Fruit fly (Drosophila melanogaster) whole organism, embryonic: ENCODE measurements around the gene Pcyt1.

Source experiments
- ATbp ChIP-seq: fragments of 200-800 bp; sonication (Bioruptor generic); optimal IDR thresholded peaks from 2 replicates; lab custom pipeline; 2017; ENCODE audit warnings: missing biosample characterization, mild to moderate bottlenecking, missing genetic modification characterization, missing genetic modification reagents
- C15 ChIP-seq: fragments of 200-800 bp; sonication (Bioruptor generic); IDR thresholded peaks from 3 replicates; pipeline ENCODE4 v1.3.6; 2022; ENCODE audit warnings: missing biosample characterization, missing genetic modification characterization
- CG10209 ChIP-seq: fragments of 200-800 bp; sonication (Bioruptor generic); optimal IDR thresholded peaks from 3 replicates; lab custom pipeline; 2017; ENCODE audit warnings: missing biosample characterization, mild to moderate bottlenecking, missing genetic modification characterization, missing genetic modification reagents
- CG1024 ChIP-seq: fragments of 200-800 bp; sonication (Bioruptor generic); IDR thresholded peaks from 2 replicates; pipeline ENCODE4 v1.3.6; 2022; ENCODE audit warnings: missing biosample characterization, missing genetic modification characterization
- CG10543 ChIP-seq: fragments of 200-800 bp; sonication (Bioruptor generic); optimal IDR thresholded peaks from 3 replicates; lab custom pipeline; 2017; ENCODE audit warnings: missing biosample characterization, mild to moderate bottlenecking, missing genetic modification characterization, moderate library complexity
- CG11398 ChIP-seq: fragments of 200-800 bp; sonication (Bioruptor generic); optimal IDR thresholded peaks from 2 replicates; lab custom pipeline; 2016; ENCODE audit warnings: missing biosample characterization, missing genetic modification characterization
- CG12659 ChIP-seq: fragments of 200-800 bp; sonication (Bioruptor generic); optimal IDR thresholded peaks from 3 replicates; lab custom pipeline; 2017; ENCODE audit warnings: mild to moderate bottlenecking, missing biosample characterization, missing genetic modification reagents, missing genetic modification characterization
- CG12769 ChIP-seq: fragments of 200-800 bp; sonication (Bioruptor generic); optimal IDR thresholded peaks from 2 replicates; lab custom pipeline; 2019; ENCODE audit warnings: missing biosample characterization, mild to moderate bottlenecking, missing genetic modification characterization, moderate library complexity
- CG14050 ChIP-seq: fragments of 200-800 bp; sonication (Bioruptor generic); IDR thresholded peaks from 3 replicates; pipeline ENCODE4 v1.3.6; 2022; ENCODE audit warnings: missing biosample characterization, missing genetic modification characterization
- CG15601 ChIP-seq: fragments of 200-800 bp; sonication (Bioruptor generic); optimal IDR thresholded peaks from 3 replicates; lab custom pipeline; 2019; ENCODE audit warnings: missing biosample characterization, mild to moderate bottlenecking, missing genetic modification characterization, moderate library complexity
- CG16813 ChIP-seq: fragments of 200-800 bp; sonication (Bioruptor generic); IDR thresholded peaks from 3 replicates; pipeline ENCODE4 v1.3.6; 2022; ENCODE audit warnings: missing biosample characterization, missing genetic modification characterization; ENCODE audit not compliant: partially characterized antibody
- CG2120 ChIP-seq: fragments of 200-800 bp; sonication (Bioruptor generic); optimal IDR thresholded peaks from 3 replicates; lab custom pipeline; 2016; ENCODE audit warnings: missing biosample characterization, missing genetic modification characterization
- CG2712 ChIP-seq: fragments of 200-800 bp; optimal IDR thresholded peaks from 3 replicates; lab custom pipeline; 2019; ENCODE audit warnings: missing biosample characterization, mild to moderate bottlenecking, missing genetic modification characterization, moderate library complexity
- CG4707 ChIP-seq: fragments of 200-800 bp; sonication (Bioruptor generic); optimal IDR thresholded peaks from 2 replicates; lab custom pipeline; 2018; ENCODE audit warnings: missing biosample characterization, mild to moderate bottlenecking, missing genetic modification characterization, moderate library complexity
- CG6791 ChIP-seq: fragments of 200-800 bp; sonication (Bioruptor generic); IDR thresholded peaks from 3 replicates; pipeline ENCODE4 v1.3.6; 2022; ENCODE audit warnings: missing biosample characterization, missing genetic modification characterization; ENCODE audit not compliant: partially characterized antibody
- CG6854 ChIP-seq: fragments of 200-800 bp; sonication (Bioruptor generic); optimal IDR thresholded peaks from 3 replicates; lab custom pipeline; 2017; ENCODE audit warnings: missing biosample characterization, mild to moderate bottlenecking, missing genetic modification characterization
- CG8290 ChIP-seq, 3 experiments: fragments of 200-800 bp; sonication (Bioruptor generic); optimal IDR thresholded peaks; 2 replicates each; lab custom pipeline; 2016 to 2019; ENCODE audit warnings: missing biosample characterization in 3 of 3, missing genetic modification characterization in 3 of 3, mild to moderate bottlenecking in 2 of 3, moderate library complexity in 1 of 3
- CG8765 ChIP-seq: fragments of 200-800 bp; sonication (Bioruptor generic); IDR thresholded peaks from 2 replicates; pipeline ENCODE4 v1.3.6; 2022; ENCODE audit warnings: missing biosample characterization, missing genetic modification characterization
- CoRest ChIP-seq: fragments of 200-800 bp; sonication (Bioruptor generic); optimal IDR thresholded peaks from 3 replicates; lab custom pipeline; 2018; ENCODE audit warnings: missing biosample characterization, mild to moderate bottlenecking, missing genetic modification characterization, moderate library complexity
- Hr3 ChIP-seq: fragments of 200-800 bp; sonication (Bioruptor generic); optimal IDR thresholded peaks from 3 replicates; lab custom pipeline; 2016; ENCODE audit warnings: missing biosample characterization, missing genetic modification characterization
- Hr39 ChIP-seq: fragments of >200 bp; optimal IDR thresholded peaks from 2 replicates; lab custom pipeline; 2017
- Hsf ChIP-seq: fragments of 200-800 bp; sonication (Bioruptor generic); optimal IDR thresholded peaks from 3 replicates; lab custom pipeline; 2016; ENCODE audit warnings: missing biosample characterization, missing genetic modification characterization
- Kr ChIP-seq: fragments of 200-800 bp; sonication (Bioruptor generic); optimal IDR thresholded peaks from 2 replicates; lab custom pipeline; 2017; ENCODE audit warnings: missing biosample characterization, mild to moderate bottlenecking, missing genetic modification characterization
- Max ChIP-seq: fragments of 200-800 bp; sonication (Bioruptor generic); optimal IDR thresholded peaks from 2 replicates; lab custom pipeline; 2016; ENCODE audit warnings: missing biosample characterization, mild to moderate bottlenecking, missing genetic modification characterization
- NFAT ChIP-seq: fragments of 200-800 bp; sonication (Bioruptor generic); IDR thresholded peaks from 2 replicates; pipeline ENCODE4 v1.3.6; 2022; ENCODE audit warnings: missing biosample characterization, missing genetic modification characterization
- NfI ChIP-seq: fragments of 200-800 bp; sonication (Bioruptor generic); optimal IDR thresholded peaks from 3 replicates; lab custom pipeline; 2018; ENCODE audit warnings: missing biosample characterization, mild to moderate bottlenecking, missing genetic modification characterization, moderate library complexity
- Oli ChIP-seq: fragments of 200-800 bp; sonication (Bioruptor generic); optimal IDR thresholded peaks from 2 replicates; lab custom pipeline; 2018; ENCODE audit warnings: missing biosample characterization, mild to moderate bottlenecking, missing genetic modification characterization, moderate library complexity
- Six4 ChIP-seq: fragments of 200-800 bp; sonication (Bioruptor generic); optimal IDR thresholded peaks from 2 replicates; lab custom pipeline; 2016; ENCODE audit warnings: missing biosample characterization, missing genetic modification characterization
- TFAM ChIP-seq: fragments of 200-800 bp; sonication (Bioruptor generic); optimal IDR thresholded peaks from 2 replicates; lab custom pipeline; 2017; ENCODE audit warnings: missing biosample characterization, missing genetic modification characterization, inconsistent platforms
- abd-A ChIP-seq: fragments of 200-800 bp; sonication (Bioruptor generic); optimal IDR thresholded peaks from 3 replicates; lab custom pipeline; 2019; ENCODE audit warnings: missing biosample characterization, mild to moderate bottlenecking, missing genetic modification characterization, moderate library complexity
- al ChIP-seq: fragments of 200-800 bp; sonication (Bioruptor generic); IDR thresholded peaks from 2 replicates; pipeline ENCODE4 v1.3.6; 2022; ENCODE audit warnings: missing biosample characterization, missing genetic modification characterization
- ems ChIP-seq: fragments of 200-800 bp; sonication (Bioruptor generic); optimal IDR thresholded peaks from 3 replicates; lab custom pipeline; 2016; ENCODE audit warnings: missing biosample characterization, missing genetic modification characterization
- fd102C ChIP-seq: fragments of 200-800 bp; sonication (Bioruptor generic); optimal IDR thresholded peaks from 2 replicates; lab custom pipeline; 2018; ENCODE audit warnings: missing biosample characterization, mild to moderate bottlenecking, missing genetic modification characterization, moderate library complexity
- grau ChIP-seq: fragments of 200-800 bp; optimal IDR thresholded peaks from 3 replicates; lab custom pipeline; 2019; ENCODE audit warnings: missing biosample characterization, mild to moderate bottlenecking, missing genetic modification characterization, moderate library complexity
- gsb ChIP-seq: fragments of 200-800 bp; sonication (Bioruptor generic); IDR thresholded peaks from 2 replicates; pipeline ENCODE4 v1.3.6; 2022; ENCODE audit warnings: missing biosample characterization, missing genetic modification characterization
- hkb ChIP-seq, 2 experiments: fragments of 200-800 bp in 1 of 2; fragments of >200 bp in 1 of 2; sonication (Bioruptor generic) in 1 of 2; IDR thresholded peaks in 1 of 2; optimal IDR thresholded peaks in 1 of 2; 2 replicates each; pipeline versions ENCODE4 v1.3.6 to Lab custom; 2017 to 2022; ENCODE audit warnings: missing biosample characterization in 1 of 2, missing genetic modification characterization in 1 of 2
- ind ChIP-seq: fragments of 200-800 bp; sonication (Bioruptor generic); optimal IDR thresholded peaks from 3 replicates; lab custom pipeline; 2016; ENCODE audit warnings: missing biosample characterization, missing genetic modification characterization
- lilli ChIP-seq: fragments of 200-800 bp; sonication (Bioruptor generic); optimal IDR thresholded peaks from 3 replicates; lab custom pipeline; 2016; ENCODE audit warnings: missing biosample characterization, missing genetic modification characterization
- lov ChIP-seq, 2 experiments: fragments of 200-800 bp in 1 of 2; fragments of >200 bp in 1 of 2; sonication (Bioruptor generic) in 1 of 2; IDR thresholded peaks in 1 of 2; optimal IDR thresholded peaks in 1 of 2; 2 replicates in 1 of 2; 3 replicates in 1 of 2; pipeline versions ENCODE4 v1.3.6 to Lab custom; 2017 to 2022; ENCODE audit warnings: missing biosample characterization in 1 of 2, missing genetic modification characterization in 1 of 2
- otp ChIP-seq: fragments of 200-800 bp; sonication (Bioruptor generic); IDR thresholded peaks from 3 replicates; pipeline ENCODE4, ENCODE4 v1.3.6; 2022; ENCODE audit warnings: missing biosample characterization, missing genetic modification characterization
- pros ChIP-seq: fragments of 200-800 bp; sonication (Bioruptor generic); optimal IDR thresholded peaks from 3 replicates; lab custom pipeline; 2019; ENCODE audit warnings: missing biosample characterization, mild to moderate bottlenecking, missing genetic modification characterization, moderate library complexity
- psq ChIP-seq: fragments of 200-800 bp; sonication (Bioruptor generic); optimal IDR thresholded peaks from 2 replicates; lab custom pipeline; 2017; ENCODE audit warnings: missing biosample characterization, missing genetic modification characterization
- pum ChIP-seq: fragments of 200-800 bp; sonication (Bioruptor generic); optimal IDR thresholded peaks from 2 replicates; lab custom pipeline; 2016; ENCODE audit warnings: missing biosample characterization, missing genetic modification characterization
- rib ChIP-seq: fragments of 200-800 bp; sonication (Bioruptor generic); IDR thresholded peaks from 2 replicates; pipeline ENCODE4 v1.3.6; 2022; ENCODE audit warnings: missing biosample characterization, missing genetic modification characterization
- sisA ChIP-seq: fragments of 200-800 bp; sonication (Bioruptor generic); IDR thresholded peaks from 2 replicates; pipeline ENCODE4 v1.3.6; 2022; ENCODE audit warnings: missing biosample characterization, missing genetic modification characterization
- ssp ChIP-seq: fragments of 200-800 bp; sonication (Bioruptor generic); IDR thresholded peaks from 2 replicates; pipeline ENCODE4 v1.3.6; 2022; ENCODE audit warnings: missing biosample characterization, missing genetic modification characterization
- tin ChIP-seq: fragments of 200-800 bp; sonication (Bioruptor generic); optimal IDR thresholded peaks from 3 replicates; lab custom pipeline; 2016; ENCODE audit warnings: missing biosample characterization, missing genetic modification characterization
- unpg ChIP-seq: fragments of 200-800 bp; sonication (Bioruptor generic); optimal IDR thresholded peaks from 3 replicates; lab custom pipeline; 2018; ENCODE audit warnings: missing biosample characterization, mild to moderate bottlenecking, missing genetic modification characterization, moderate library complexity

Pcyt1 gene

DNA sequence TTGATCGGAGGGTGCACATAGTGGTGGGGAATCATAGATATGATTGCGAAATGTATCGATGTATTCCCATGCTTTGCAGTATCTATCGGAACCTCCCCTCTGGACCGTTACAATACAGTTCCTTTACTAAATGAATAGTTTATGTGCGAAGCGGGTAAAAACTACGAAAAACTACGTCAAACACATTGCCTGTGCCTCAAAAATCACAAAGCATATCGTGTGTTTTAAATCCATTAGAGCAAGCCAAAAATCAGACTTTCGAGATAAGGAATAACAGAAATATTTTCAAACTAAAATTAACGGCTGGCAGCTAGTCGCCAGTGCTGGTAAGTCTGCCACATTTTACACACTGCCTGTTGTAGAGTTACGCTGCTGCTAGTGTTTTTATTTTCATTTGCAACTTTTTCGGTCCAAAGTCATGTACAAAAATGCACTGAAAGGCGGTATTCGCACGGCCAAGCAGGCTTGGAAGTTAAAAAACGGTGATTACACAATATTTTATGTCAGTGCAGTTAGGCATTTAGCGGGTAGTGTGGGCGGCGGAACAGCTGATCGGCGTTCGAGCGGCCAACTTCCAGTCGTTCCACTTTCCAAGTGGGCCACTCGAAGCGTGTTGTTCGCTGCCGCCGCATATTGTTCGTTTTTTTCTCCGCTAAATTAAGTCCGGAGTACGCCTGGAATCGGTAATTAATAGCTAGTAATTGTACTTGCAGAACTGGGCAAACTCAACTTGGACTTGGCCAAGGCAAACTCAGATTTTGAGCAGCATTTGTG, 28.4 kb upstream of the Pcyt1 start (continued):
- peak; percentile 22 for TF ChIP-seq CG10543 (GFP tag; lab: Kevin White, UChicago)
- no peak for TF ChIP-seq rib (GFP tag; lab: Robert Waterston, UW)
- TF ChIP-seq CG1024 (GFP tag; lab: Robert Waterston, UW): 0 out of 2 replicates have a peak, but pooled peaks have one; percentile 4
- TF ChIP-seq ssp (GFP tag; lab: Robert Waterston, UW): 0 out of 2 replicates have a peak, but pooled peaks have one; percentile 31
- peak; percentile 39 for TF ChIP-seq CG10209 (GFP tag; lab: Kevin White, UChicago)
- TF ChIP-seq CG11398: peak; percentile 16
- peak; percentile 51 for TF ChIP-seq Six4 (GFP tag; lab: Kevin White, UChicago)
- no peak for TF ChIP-seq TFAM (GFP tag; lab: Kevin White, UChicago)
- peak; percentile 77 for TF ChIP-seq CG2120 (GFP tag; lab: Kevin White, UChicago)
- peak; percentile 67 for TF ChIP-seq Hr3 (GFP tag; lab: Kevin White, UChicago)
- peak; percentile 71 for TF ChIP-seq sisA (GFP tag; lab: Robert Waterston, UW)
- TF ChIP-seq CG14050 (GFP tag; lab: Robert Waterston, UW): no peak
- no peak for TF ChIP-seq Hr39
- peak; percentile 23; the same call in 1 of the 2 replicates for TF ChIP-seq NFAT (GFP tag; lab: Robert Waterston, UW)
- TF ChIP-seq lilli (GFP tag; lab: Kevin White, UChicago): peak; percentile 80
- TF ChIP-seq pum (GFP tag; lab: Kevin White, UChicago): peak; percentile 68
- no peak for TF ChIP-seq psq (GFP tag; lab: Kevin White, UChicago)
- TF ChIP-seq CG6791 (GFP tag; lab: Robert Waterston, UW): peak; percentile 80
- no peak for TF ChIP-seq CG8290 (GFP tag; optimal IDR thresholded peaks at IDR 0.05; lab: Kevin White, UChicago)
- no peak for TF ChIP-seq CG8290 (tag; optimal IDR thresholded peaks at IDR 0.05; lab: Kevin White, UChicago)
- TF ChIP-seq NfI (GFP tag; lab: Kevin White, UChicago): peak; percentile 52
- no peak for TF ChIP-seq CG8765 (GFP tag; lab: Robert Waterston, UW)
- peak; percentile 77 for TF ChIP-seq ind (GFP tag; lab: Kevin White, UChicago)
- no peak for TF ChIP-seq lov (optimal IDR thresholded peaks at IDR 0.05; lab: Kevin White, UChicago)
- no peak for TF ChIP-seq lov (GFP tag; IDR thresholded peaks at IDR 0.05; lab: Robert Waterston, UW)
- TF ChIP-seq gsb: no peak
- TF ChIP-seq CG16813 (GFP tag; lab: Robert Waterston, UW): peak; percentile 84
- no peak for TF ChIP-seq abd-A (tag; lab: Kevin White, UChicago)
- peak; percentile 77 for TF ChIP-seq Hsf (GFP tag; lab: Kevin White, UChicago)
- TF ChIP-seq CG15601 (tag; lab: Kevin White, UChicago): no peak
- TF ChIP-seq Oli: no peak
- peak; percentile 54 for TF ChIP-seq CG12659 (GFP tag; lab: Kevin White, UChicago)
- no peak for TF ChIP-seq C15 (GFP tag; lab: Robert Waterston, UW)
- no peak for TF ChIP-seq al (GFP tag; lab: Robert Waterston, UW)
- TF ChIP-seq tin: peak; percentile 54
- no peak for TF ChIP-seq grau (tag; lab: Kevin White, UChicago)
- peak; percentile 74 for TF ChIP-seq CoRest (tag; lab: Kevin White, UChicago)
- TF ChIP-seq ems (GFP tag; lab: Kevin White, UChicago): peak; percentile 15
- TF ChIP-seq fd102C (GFP tag; lab: Kevin White, UChicago): no peak
- TF ChIP-seq CG4707: peak; percentile 23
- TF ChIP-seq hkb (optimal IDR thresholded peaks at IDR 0.05; lab: Kevin White, UChicago): no peak
- peak; percentile 78 for TF ChIP-seq hkb (GFP tag; IDR thresholded peaks at IDR 0.05; lab: Robert Waterston, UW)
- TF ChIP-seq CG12769 (tag; lab: Kevin White, UChicago): no peak
- TF ChIP-seq CG6854 (GFP tag; lab: Kevin White, UChicago): peak; percentile 31
- TF ChIP-seq Max (GFP tag; lab: Kevin White, UChicago): peak; percentile 67
- TF ChIP-seq otp (GFP tag; lab: Robert Waterston, UW): 0 out of 3 replicates have a peak, but pooled peaks have one; percentile 51
- no peak for TF ChIP-seq unpg (GFP tag; lab: Kevin White, UChicago)
- TF ChIP-seq CG2712: peak; percentile 31
- no peak for TF ChIP-seq pros
- TF ChIP-seq Kr (GFP tag; lab: Kevin White, UChicago): no peak
- no peak for TF ChIP-seq ATbp (GFP tag; lab: Kevin White, UChicago)
